Worm (Caenorhabditis elegans) whole organism, L3 larva: Measurements from ENCODE around the gene maph-1.3.
"Not testable (repeated sequence)": the region's sequence is repeated elsewhere in the genome, so short reads cannot be mapped to it uniquely, and the experiment has no call there.

Experiments used
- aly-2 ChIP-seq: fragments of 150-350 bp; optimal IDR thresholded peaks from 2 replicates; lab custom pipeline; 2014; ENCODE audit warnings: missing biosample characterization, missing genetic modification characterization
- ama-1 ChIP-seq: fragments of 150-350 bp; optimal IDR thresholded peaks from 2 replicates; lab custom pipeline; 2018
- ceh-16 ChIP-seq: sonication (generic microtip); optimal IDR thresholded peaks from 2 replicates; lab custom pipeline; 2017; ENCODE audit warnings: missing biosample characterization, missing genetic modification characterization
- ceh-82 ChIP-seq: fragments of 150-350 bp; optimal IDR thresholded peaks from 2 replicates; lab custom pipeline; 2014; ENCODE audit warnings: missing biosample characterization, missing genetic modification characterization
- egl-27 ChIP-seq: sonication (generic microtip); optimal IDR thresholded peaks from 4 replicates; lab custom pipeline; 2017; ENCODE audit warnings: missing biosample characterization, missing genetic modification reagents, missing genetic modification characterization
- egl-5 ChIP-seq: fragments of 150-350 bp; optimal IDR thresholded peaks from 2 replicates; lab custom pipeline; 2017; ENCODE audit warnings: missing biosample characterization, missing genetic modification reagents, missing genetic modification characterization, inconsistent platforms
- elt-1 ChIP-seq: fragments of 150-350 bp; optimal IDR thresholded peaks from 2 replicates; lab custom pipeline; 2014; ENCODE audit warnings: missing biosample characterization, missing genetic modification characterization
- elt-2 ChIP-seq: sonication (generic microtip); optimal IDR thresholded peaks from 2 replicates; lab custom pipeline; 2016; ENCODE audit warnings: missing genetic modification reagents, mild to moderate bottlenecking, missing genetic modification characterization, missing compliant biosample characterization
- eor-1 ChIP-seq, 2 experiments: fragments of 150-350 bp; optimal IDR thresholded peaks; 2 replicates each; lab custom pipeline; 2014 to 2018; ENCODE audit warnings: missing biosample characterization in 2 of 2, missing genetic modification characterization in 2 of 2
- fkh-10 ChIP-seq: sonication (generic microtip); optimal IDR thresholded peaks from 2 replicates; lab custom pipeline; 2017; ENCODE audit warnings: missing biosample characterization, missing genetic modification reagents, missing genetic modification characterization
- fos-1 ChIP-seq: fragments of 150-350 bp; optimal IDR thresholded peaks from 2 replicates; lab custom pipeline; 2014; ENCODE audit warnings: missing biosample characterization, missing genetic modification characterization
- hmg-11 ChIP-seq: sonication (generic microtip); optimal IDR thresholded peaks from 2 replicates; lab custom pipeline; 2016; ENCODE audit warnings: missing genetic modification characterization, missing compliant biosample characterization
- jun-1 ChIP-seq: fragments of 150-350 bp; optimal IDR thresholded peaks from 2 replicates; lab custom pipeline; 2014; ENCODE audit warnings: missing biosample characterization, missing genetic modification reagents, missing genetic modification characterization
- lin-15B ChIP-seq: fragments of 150-350 bp; optimal IDR thresholded peaks from 2 replicates; lab custom pipeline; 2014; ENCODE audit warnings: missing biosample characterization, missing genetic modification characterization
- lin-39 ChIP-seq: fragments of 150-350 bp; optimal IDR thresholded peaks from 2 replicates; lab custom pipeline; 2018; ENCODE audit warnings: missing biosample characterization, missing genetic modification reagents, missing genetic modification characterization
- lsy-12 ChIP-seq: sonication (generic microtip); optimal IDR thresholded peaks from 2 replicates; lab custom pipeline; 2016; ENCODE audit warnings: mild to moderate bottlenecking, missing genetic modification characterization, missing compliant biosample characterization
- mdl-1 ChIP-seq: fragments of 150-350 bp; optimal IDR thresholded peaks from 2 replicates; lab custom pipeline; 2014; ENCODE audit warnings: missing biosample characterization, missing genetic modification characterization
- nfya-1 ChIP-seq: sonication (generic microtip); optimal IDR thresholded peaks from 2 replicates; lab custom pipeline; 2017; ENCODE audit warnings: missing genetic modification characterization, mild to moderate bottlenecking, missing compliant biosample characterization, antibody characterized with exemption, moderate library complexity; ENCODE audit not compliant: insufficient read depth
- nhr-11 ChIP-seq: fragments of 150-350 bp; optimal IDR thresholded peaks from 2 replicates; lab custom pipeline; 2014; ENCODE audit warnings: missing biosample characterization, missing genetic modification characterization
- nhr-23 ChIP-seq: fragments of 150-350 bp; optimal IDR thresholded peaks from 2 replicates; lab custom pipeline; 2014; ENCODE audit warnings: missing biosample characterization, missing genetic modification reagents, missing genetic modification characterization
- nhr-237 ChIP-seq: fragments of 150-350 bp; optimal IDR thresholded peaks from 2 replicates; lab custom pipeline; 2014; ENCODE audit warnings: missing biosample characterization, missing genetic modification characterization
- nhr-25 ChIP-seq: sonication (generic microtip); optimal IDR thresholded peaks from 2 replicates; lab custom pipeline; 2017; ENCODE audit warnings: missing biosample characterization, missing genetic modification characterization
- nhr-43 ChIP-seq: sonication (generic microtip); optimal IDR thresholded peaks from 2 replicates; lab custom pipeline; 2016; ENCODE audit warnings: mild to moderate bottlenecking, missing genetic modification characterization, missing compliant biosample characterization; ENCODE audit not compliant: poor library complexity, severe bottlenecking
- nhr-67 ChIP-seq: fragments of 150-350 bp; optimal IDR thresholded peaks from 2 replicates; lab custom pipeline; 2014; ENCODE audit warnings: missing biosample characterization, missing genetic modification characterization
- nhr-77 ChIP-seq: fragments of 150-350 bp; optimal IDR thresholded peaks from 2 replicates; lab custom pipeline; 2014; ENCODE audit warnings: missing biosample characterization, missing genetic modification characterization
- pha-4 ChIP-seq: fragments of 150-350 bp; optimal IDR thresholded peaks from 2 replicates; lab custom pipeline; 2014; ENCODE audit warnings: missing biosample characterization, missing genetic modification reagents, missing genetic modification characterization
- pqm-1 ChIP-seq: fragments of 150-350 bp; optimal IDR thresholded peaks from 2 replicates; lab custom pipeline; 2017; ENCODE audit warnings: missing biosample characterization, missing genetic modification characterization, inconsistent platforms
- skn-1 ChIP-seq: fragments of 150-350 bp; optimal IDR thresholded peaks from 2 replicates; lab custom pipeline; 2014; ENCODE audit warnings: missing biosample characterization, missing genetic modification characterization
- tbx-2 ChIP-seq: sonication (generic microtip); optimal IDR thresholded peaks from 2 replicates; lab custom pipeline; 2016; ENCODE audit warnings: mild to moderate bottlenecking, missing genetic modification characterization, missing compliant biosample characterization
- unc-39 ChIP-seq: sonication (generic microtip); optimal IDR thresholded peaks from 4 replicates; lab custom pipeline; 2017; ENCODE audit warnings: missing biosample characterization, missing genetic modification characterization
- zag-1 ChIP-seq: fragments of 150-350 bp; optimal IDR thresholded peaks from 2 replicates; lab custom pipeline; 2014; ENCODE audit warnings: missing biosample characterization, missing genetic modification characterization
- ztf-4 ChIP-seq: fragments of 150-350 bp; optimal IDR thresholded peaks from 2 replicates; lab custom pipeline; 2014; ENCODE audit warnings: missing biosample characterization, missing genetic modification characterization

The maph-1.3 gene

DNA sequence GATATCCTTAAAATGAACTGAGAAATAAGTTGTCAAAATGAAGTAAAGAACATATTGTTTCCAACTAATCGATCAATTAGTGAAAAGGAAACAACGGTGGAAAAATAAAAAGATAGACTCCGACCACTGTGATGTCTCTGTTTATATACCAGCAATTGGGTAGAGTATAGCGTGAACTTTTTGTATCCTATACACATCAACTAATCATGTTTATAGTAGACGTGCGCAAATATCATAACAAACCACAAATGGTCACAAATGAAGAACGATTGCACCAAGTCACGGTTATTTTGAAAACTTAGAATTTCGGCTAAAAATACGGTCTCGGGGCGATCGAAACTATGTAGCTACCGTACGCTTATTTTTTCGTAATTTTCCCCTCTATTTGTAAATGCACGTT, 5.1 kb upstream of the maph-1.3 start, which contains the start of gene cyp-25A3:
cyp-25A3 (minus strand) TSS at position 101 of the 400 bp plus-strand sequence.
- TF ChIP-seq nhr-77 (tag; lab: Kevin White, UChicago) (no peak), lin-15B (tag; lab: Kevin White, UChicago) (no peak), ama-1 (lab: Kevin White, UChicago) (no peak), lin-39 (tag; lab: Kevin White, UChicago) (no peak), egl-27 (tag; lab: Kevin White, UChicago) (no peak), nhr-25 (tag; lab: Kevin White, UChicago) (no peak), eor-1 (tag; optimal IDR thresholded peaks at IDR 0.05; lab: Kevin White, UChicago) (no peak), ceh-16 (tag; lab: Kevin White, UChicago) (no peak)

DNA sequence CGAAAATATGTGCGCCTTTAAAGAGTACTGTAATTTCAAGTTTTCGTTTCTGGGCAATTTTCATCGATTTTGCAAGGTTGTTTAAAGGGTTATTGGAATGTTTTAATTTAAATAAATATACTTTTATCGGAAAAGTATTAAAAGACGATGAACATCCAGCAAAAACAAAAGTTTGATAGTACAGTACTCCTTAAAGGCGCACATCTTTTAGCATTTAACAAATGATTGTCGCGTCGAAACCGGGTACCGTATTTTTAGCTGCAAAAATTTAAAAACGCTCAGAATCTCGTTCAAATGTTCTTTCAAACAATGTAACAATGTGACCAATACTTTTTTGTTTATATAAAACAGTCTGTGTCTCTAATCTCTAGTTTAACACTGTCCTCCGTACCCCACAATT, 4.4 kb upstream of the maph-1.3 start, which contains the start of gene C36A4.11:
C36A4.11 (plus strand) TSS at position 301 of the 400 bp plus-strand sequence.
- TF ChIP-seq unc-39, nhr-77, hmg-11 (tag; lab: Kevin White, UChicago): not testable (repeated sequence)
- TF ChIP-seq, all 47 proteins: peak for 0; not testable (repeated sequence) for 47

DNA sequence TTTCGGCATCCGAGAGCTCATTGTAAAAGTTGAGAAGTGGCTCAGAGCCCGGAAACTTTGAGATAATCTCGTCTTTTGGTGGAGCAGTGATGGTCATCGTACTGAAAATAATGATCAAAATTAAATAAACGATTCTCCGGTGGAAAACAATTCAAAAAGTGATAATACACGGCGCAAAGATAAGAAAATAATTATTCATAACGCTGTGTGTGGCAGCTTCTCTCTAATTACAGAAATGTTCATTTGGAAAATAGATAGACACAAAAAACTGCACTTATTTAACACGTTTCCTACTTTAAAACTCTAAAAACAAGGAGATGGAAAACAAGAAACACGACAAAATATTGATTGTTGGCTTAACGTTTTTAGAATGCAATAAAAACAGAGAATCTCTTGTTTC, 1.2 kb upstream of the maph-1.3 start, which contains the start of gene C36A4.4:
C36A4.4 (minus strand) TSS at position 101 of the 400 bp plus-strand sequence.
- TF ChIP-seq fkh-10 (GFP tag; lab: Kevin White, UChicago); ceh-16 (tag; lab: Kevin White, UChicago); nfya-1: not testable (repeated sequence)

DNA sequence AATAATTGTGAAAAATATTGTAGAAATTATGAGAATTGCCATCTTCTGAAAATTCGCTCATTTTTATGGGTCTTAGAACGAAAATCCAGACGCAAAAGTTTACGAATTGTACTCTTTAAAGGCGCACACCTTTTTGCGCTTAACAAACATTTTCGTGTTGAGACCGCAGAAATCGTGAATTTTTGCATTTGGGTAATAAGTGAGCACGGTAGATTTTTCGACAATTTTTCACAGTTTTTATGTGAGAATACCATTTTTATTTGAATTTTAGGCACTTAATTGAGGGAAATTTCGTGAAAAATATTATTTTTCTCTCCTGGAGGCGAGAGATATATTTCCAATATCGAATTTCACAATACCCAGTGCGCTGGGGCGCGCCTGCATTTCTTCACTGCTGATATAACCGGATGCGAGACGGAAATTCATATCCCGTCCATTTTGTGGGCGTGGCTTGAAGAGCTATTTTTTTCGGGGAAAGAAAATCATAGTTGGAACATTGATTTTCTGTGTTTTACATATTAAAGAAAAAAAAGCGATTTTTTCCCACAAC, 7.4 kb downstream of the maph-1.3 start, which contains the start of gene cyp-25A4:
cyp-25A4 (minus strand) TSS at position 51 of the 550 bp plus-strand sequence.
- not testable (repeated sequence) for TF ChIP-seq nhr-67, aly-2, egl-27 (tag; lab: Kevin White, UChicago)
- TF ChIP-seq, all 47 proteins: peak for 0; not testable (repeated sequence) for 47

DNA sequence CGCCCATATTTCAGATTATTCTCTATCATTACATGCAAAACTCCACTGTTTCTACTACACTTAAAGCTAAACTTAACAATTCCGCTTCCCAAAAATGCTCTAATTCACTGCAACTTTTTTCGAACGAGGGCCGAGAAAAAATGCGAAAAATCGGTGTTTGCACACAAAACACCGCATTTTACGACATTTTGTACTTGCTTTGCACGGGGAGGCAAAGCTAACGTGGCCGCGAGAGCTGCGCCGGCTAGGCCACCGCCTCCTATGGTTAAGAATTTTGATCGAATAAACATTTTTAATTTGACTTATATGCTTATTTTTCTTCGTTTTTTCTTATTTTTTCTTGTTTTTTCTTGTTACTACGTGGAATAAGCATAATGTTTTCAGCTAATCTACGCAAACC, 10.2 kb downstream of the maph-1.3 start:
- TF ChIP-seq nfya-1 (peak; percentile 5), nhr-23 (tag; lab: Kevin White, UChicago) (peak; percentile 1), lsy-12 (tag; lab: Kevin White, UChicago) (peak; percentile 14), lin-15B (tag; lab: Kevin White, UChicago) (peak; percentile 38), nhr-43 (tag; lab: Kevin White, UChicago) (peak; percentile 19)

DNA sequence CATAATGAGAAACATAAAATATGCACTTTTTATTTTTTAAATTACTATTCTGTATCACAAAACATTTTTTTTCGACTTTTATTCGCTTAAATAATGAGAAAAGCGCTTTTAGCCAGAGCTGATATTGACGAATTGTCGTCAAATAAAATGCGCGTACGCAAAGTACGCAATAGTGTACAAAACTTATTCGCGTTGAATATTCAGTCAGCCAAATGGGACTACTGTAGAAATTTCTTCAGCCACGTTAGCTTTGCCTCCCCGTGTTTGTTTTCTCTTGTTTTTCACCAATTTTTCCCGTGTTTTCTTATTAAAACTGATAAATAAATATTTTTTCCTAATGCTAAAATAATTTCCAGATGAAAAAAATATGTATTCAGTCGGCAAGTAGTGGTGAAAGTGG, 12.3 kb downstream of the maph-1.3 start:
- peak; percentile 25 for TF ChIP-seq lin-15B (tag; lab: Kevin White, UChicago)
- peak; percentile 20 for TF ChIP-seq nfya-1
- TF ChIP-seq nhr-43 (tag; lab: Kevin White, UChicago) = peak; percentile 30
- TF ChIP-seq pha-4 (tag; lab: Kevin White, UChicago) = peak; percentile 26
- TF ChIP-seq lsy-12 (tag; lab: Kevin White, UChicago) = peak; percentile 12
- TF ChIP-seq nhr-23 (tag; lab: Kevin White, UChicago) = peak; percentile 27

DNA sequence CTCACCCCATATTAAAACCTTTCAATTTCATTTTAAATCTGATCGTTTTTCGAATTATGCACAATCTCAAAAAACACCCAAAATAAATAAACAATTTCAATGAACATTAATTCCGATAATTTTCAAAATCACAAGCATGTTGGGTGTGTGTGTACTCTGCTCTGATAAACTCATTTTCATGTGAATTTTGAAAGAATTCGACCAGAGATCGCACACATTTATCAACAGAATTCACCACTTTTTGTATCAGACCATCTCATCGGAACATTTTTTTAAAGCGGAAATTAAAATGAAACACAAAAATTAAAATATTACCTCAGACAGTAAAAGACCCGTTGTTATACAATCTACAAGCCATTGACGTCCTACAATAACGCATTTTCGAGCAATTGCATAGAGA, 13.3 kb downstream of the maph-1.3 start:
- TF ChIP-seq elt-2 (tag; lab: Kevin White, UChicago) (peak; percentile 69), pha-4 (tag; lab: Kevin White, UChicago) (peak; percentile 54), pqm-1 (tag; lab: Kevin White, UChicago) (peak; percentile 84)

DNA sequence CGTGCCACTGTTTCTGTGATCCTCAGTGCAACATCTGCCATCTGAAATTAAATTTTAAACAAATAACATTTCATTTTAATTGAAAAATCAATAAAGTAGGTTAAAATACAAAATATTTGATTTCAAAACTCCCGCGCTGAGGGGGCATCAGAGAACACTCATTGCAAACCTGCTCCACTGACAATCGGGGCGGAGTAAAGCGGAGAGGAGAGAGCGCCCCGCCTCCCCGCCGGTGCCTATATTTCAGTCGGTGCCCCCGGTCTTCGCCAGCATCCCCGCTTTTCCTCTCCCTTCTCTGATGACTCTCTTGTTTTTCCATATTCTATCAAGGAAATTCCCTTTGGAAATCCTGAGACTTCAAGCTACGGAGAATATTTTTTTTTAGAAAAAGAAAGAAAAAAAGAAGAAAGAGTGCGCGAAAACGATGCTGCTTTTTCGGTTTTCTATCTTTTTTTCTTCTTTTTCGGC, 18.3 kb downstream of the maph-1.3 start, which contains the start of gene brc-1:
brc-1 (minus strand) TSS at position 51 of the 468 bp plus-strand sequence.
- TF ChIP-seq aly-2 (tag; lab: Kevin White, UChicago) (no peak), mdl-1 (tag; lab: Kevin White, UChicago) (no peak), fos-1 (tag; lab: Kevin White, UChicago) (no peak), zag-1 (tag; lab: Kevin White, UChicago) (no peak), elt-2 (tag; lab: Kevin White, UChicago) (peak; percentile 72), ama-1 (lab: Kevin White, UChicago) (peak; percentile 97), ztf-4 (tag; lab: Kevin White, UChicago) (peak; percentile 10), nhr-23 (tag; lab: Kevin White, UChicago) (peak; percentile 91), jun-1 (tag; lab: Kevin White, UChicago) (peak; percentile 57), nhr-237 (tag; lab: Kevin White, UChicago) (no peak), egl-5 (tag; lab: Kevin White, UChicago) (peak; percentile 24), pqm-1 (tag; lab: Kevin White, UChicago) (peak; percentile 57), lsy-12 (tag; lab: Kevin White, UChicago) (peak; percentile 73), lin-15B (tag; lab: Kevin White, UChicago) (peak; percentile 96), fkh-10 (GFP tag; lab: Kevin White, UChicago) (peak; percentile 96), hmg-11 (tag; lab: Kevin White, UChicago) (peak; percentile 98), nhr-43 (tag; lab: Kevin White, UChicago) (peak; percentile 56), nhr-25 (tag; lab: Kevin White, UChicago) (peak; percentile 79), tbx-2 (tag; lab: Kevin White, UChicago) (peak; percentile 51), pha-4 (tag; lab: Kevin White, UChicago) (peak; percentile 86), elt-1 (tag; lab: Kevin White, UChicago) (peak; percentile 32), skn-1 (tag; lab: Kevin White, UChicago) (peak; percentile 49), ceh-82 (tag; lab: Kevin White, UChicago) (peak; percentile 32), nhr-11 (tag; lab: Kevin White, UChicago) (peak; percentile 37)
